Fruit fly (Drosophila melanogaster): ENCODE results near the gene lost.

Gene lost

DNA sequence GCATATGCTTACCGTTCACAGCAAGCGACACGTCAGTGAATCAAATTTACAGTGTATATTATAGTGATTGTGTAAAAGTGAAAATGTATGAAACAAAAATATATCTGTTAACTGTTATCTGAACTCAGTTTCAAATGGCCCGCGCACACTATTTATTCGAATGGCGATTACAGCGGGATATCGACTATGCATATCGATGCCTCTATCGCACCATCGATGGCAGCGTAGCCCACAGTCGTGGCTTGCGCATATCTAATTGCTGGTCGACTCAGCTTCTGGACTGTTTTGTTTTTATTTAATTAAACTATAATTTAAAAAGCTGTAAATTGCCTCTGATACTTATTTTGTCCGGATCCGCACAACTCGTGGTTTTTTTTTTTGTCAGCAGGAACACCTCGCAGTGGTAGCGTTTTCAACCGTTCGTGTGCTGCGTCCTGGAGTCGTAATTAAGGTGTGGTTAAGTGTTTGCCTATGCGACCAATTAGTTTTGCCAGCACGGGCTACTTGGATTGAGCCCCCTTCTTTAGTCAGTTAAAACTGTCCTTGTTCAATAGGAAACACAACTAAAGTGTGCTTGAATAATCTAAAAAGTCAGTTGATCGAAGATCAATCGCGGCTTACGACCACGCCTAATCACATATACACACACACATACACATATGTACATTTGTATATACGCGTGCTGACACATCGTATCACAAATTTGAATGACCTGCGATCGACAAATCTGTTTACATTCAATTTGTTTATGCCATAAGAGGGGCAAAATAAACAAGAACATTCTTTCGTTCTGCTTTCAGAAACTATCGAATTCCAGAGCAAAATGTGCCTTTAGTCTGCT lies 21.6 kb upstream of the lost start, which contains the start of gene Cont (continued):
- TF ChIP-seq Pdp1 (GFP tag; optimal IDR thresholded peaks at IDR 0.05) (peak in 1 of 2 experiments; percentile 14), nom (GFP tag; optimal IDR thresholded peaks at IDR 0.05) (no peak), Myb (GFP tag; optimal IDR thresholded peaks at IDR 0.05) (peak; percentile 30), al (GFP tag; IDR thresholded peaks at IDR 0.05) (no peak), nerfin-2 (GFP tag; IDR thresholded peaks at IDR 0.05; ENCODE audit: partially characterized antibody) (peak; percentile 94), CG6791 (GFP tag; IDR thresholded peaks at IDR 0.05; ENCODE audit: partially characterized antibody) (peak; percentile 97), HmgZ (tag; optimal IDR thresholded peaks at IDR 0.05) (peak; percentile 58), CG30020 (tag; optimal IDR thresholded peaks at IDR 0.05) (peak; percentile 61), Doc3 (GFP tag; IDR thresholded peaks at IDR 0.05; ENCODE audit: partially characterized antibody) (peak; percentile 89), chn (GFP tag; optimal IDR thresholded peaks at IDR 0.05) (no peak), pan (optimal IDR thresholded peaks at IDR 0.05) (no peak), pan (GFP tag; optimal IDR thresholded peaks at IDR 0.05 in 1 of 2, IDR thresholded peaks at IDR 0.05 in 1 of 2) (peak in 1 of 2 experiments; percentile 7), gfzf (GFP tag; optimal IDR thresholded peaks at IDR 0.05) (peak; percentile 9), Opbp (GFP tag; IDR thresholded peaks at IDR 0.05; ENCODE audit: partially characterized antibody) (peak; percentile 97), ase (GFP tag; IDR thresholded peaks at IDR 0.05) (no peak), CG7963 (GFP tag; IDR thresholded peaks at IDR 0.05; ENCODE audit: partially characterized antibody) (peak; percentile 94), tup (GFP tag; optimal IDR thresholded peaks at IDR 0.05) (peak; percentile 31)

DNA sequence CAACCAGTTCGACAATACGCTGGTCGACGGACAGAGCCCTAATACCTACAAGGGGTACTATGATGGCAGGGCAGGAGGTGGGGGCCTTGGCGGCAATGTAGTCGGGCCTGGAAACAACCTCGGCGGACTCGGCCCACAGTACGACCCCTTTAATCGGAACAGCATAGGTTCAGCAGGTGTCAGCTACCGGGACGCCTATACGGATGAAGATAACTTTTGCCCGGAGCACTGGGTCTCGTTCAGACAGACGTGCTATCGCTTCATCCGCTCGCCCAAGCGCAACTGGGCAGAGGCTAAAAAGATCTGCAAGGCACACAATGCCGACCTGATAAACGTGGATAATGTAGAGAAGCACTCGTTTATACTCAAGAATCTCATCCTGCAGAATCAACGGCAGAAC lies 20.7 kb upstream of the lost start:
- 0 out of 2 replicates have a peak, but pooled peaks have one; percentile 9 for TF ChIP-seq CG1024 (GFP tag; IDR thresholded peaks at IDR 0.05)
- TF ChIP-seq CG3163 (GFP tag; optimal IDR thresholded peaks at IDR 0.05), result no peak
- peak; percentile 39 for TF ChIP-seq Med (GFP tag)

DNA sequence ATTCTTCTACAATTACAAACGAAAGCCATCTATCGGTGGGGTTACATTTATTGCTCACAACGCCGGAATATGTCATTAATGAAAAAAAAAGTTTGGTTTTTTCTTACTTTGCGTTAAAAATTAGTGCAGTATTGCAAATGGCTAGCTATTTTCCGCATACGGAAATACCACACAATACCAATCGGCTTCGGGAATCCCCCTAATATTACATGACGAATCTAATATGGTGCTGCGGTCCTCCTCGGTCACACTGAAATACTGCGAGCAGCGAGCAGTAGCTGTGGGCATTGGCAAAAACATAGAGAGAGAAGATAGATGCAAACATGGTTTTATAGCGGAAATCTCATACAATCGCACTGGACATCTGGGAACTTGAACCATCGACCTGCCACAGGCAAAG lies 15.4 kb upstream of the lost start, which contains the start of gene tub:
Gene tub, plus strand, starts transcription at position 253 of the 400 bp plus-strand sequence.
- no peak for TF ChIP-seq aop (GFP tag; IDR thresholded peaks at IDR 0.05)
- TF ChIP-seq CG9727 (GFP tag; optimal IDR thresholded peaks at IDR 0.05), result no peak
- TF ChIP-seq CG10209 (GFP tag; optimal IDR thresholded peaks at IDR 0.05), result peak; percentile 11
- TF ChIP-seq Hr39 (optimal IDR thresholded peaks at IDR 0.05), result no peak
- peak; percentile 45 for TF ChIP-seq trem (tag; optimal IDR thresholded peaks at IDR 0.05)
- no peak for TF ChIP-seq scrt (GFP tag; optimal IDR thresholded peaks at IDR 0.05)
- TF ChIP-seq pum (GFP tag; optimal IDR thresholded peaks at IDR 0.05), result peak; percentile 12
- TF ChIP-seq dm (GFP tag; optimal IDR thresholded peaks at IDR 0.05), result peak; percentile 33
- TF ChIP-seq unpg (GFP tag; optimal IDR thresholded peaks at IDR 0.05), result no peak
- TF ChIP-seq CG34376 (GFP tag; optimal IDR thresholded peaks at IDR 0.05), result peak; percentile 11
- TF ChIP-seq CG17829 (tag; optimal IDR thresholded peaks at IDR 0.05), result peak; percentile 57
- TF ChIP-seq D19A (tag; optimal IDR thresholded peaks at IDR 0.05), result peak; percentile 40
- TF ChIP-seq schlank (tag; optimal IDR thresholded peaks at IDR 0.05), result no peak
- TF ChIP-seq Gsc (GFP tag; IDR thresholded peaks at IDR 0.05), result no peak
- TF ChIP-seq dmrt99B (tag; optimal IDR thresholded peaks at IDR 0.05), result no peak
- no peak for TF ChIP-seq jing (GFP tag; optimal IDR thresholded peaks at IDR 0.05)
- TF ChIP-seq gfzf (GFP tag; optimal IDR thresholded peaks at IDR 0.05), result peak; percentile 83
- TF ChIP-seq CG11456 (GFP tag; IDR thresholded peaks at IDR 0.05), result no peak; the same call in none of the 3 replicates
- 0 out of 2 replicates have a peak, but pooled peaks have one; percentile 15 for TF ChIP-seq Scr (GFP tag; IDR thresholded peaks at IDR 0.05; ENCODE audit: partially characterized antibody)
- TF ChIP-seq emc (GFP tag; optimal IDR thresholded peaks at IDR 0.05), result peak; percentile 1
- TF ChIP-seq prd (optimal IDR thresholded peaks at IDR 0.05), result no peak
- TF ChIP-seq prd (GFP tag; IDR thresholded peaks at IDR 0.05), result peak; percentile 41; the same call in 2 of the 3 replicates
- peak; percentile 51 for TF ChIP-seq Sry-δ (GFP tag; optimal IDR thresholded peaks at IDR 0.05)
- peak; percentile 43; the same call in 1 of the 2 replicates for TF ChIP-seq Dip2 (GFP tag; IDR thresholded peaks at IDR 0.05)
- TF ChIP-seq wor (GFP tag; IDR thresholded peaks at IDR 0.05), result no peak
- no peak for TF ChIP-seq CG4360 (GFP tag; IDR thresholded peaks at IDR 0.05)
- peak; percentile 15 for TF ChIP-seq pho (GFP tag; optimal IDR thresholded peaks at IDR 0.05)
- TF ChIP-seq CG10654 (GFP tag; optimal IDR thresholded peaks at IDR 0.05), result no peak

Data from whole organism, embryonic.